Worm (Caenorhabditis elegans): ENCODE measurements around the gene srd-9.

DNA sequence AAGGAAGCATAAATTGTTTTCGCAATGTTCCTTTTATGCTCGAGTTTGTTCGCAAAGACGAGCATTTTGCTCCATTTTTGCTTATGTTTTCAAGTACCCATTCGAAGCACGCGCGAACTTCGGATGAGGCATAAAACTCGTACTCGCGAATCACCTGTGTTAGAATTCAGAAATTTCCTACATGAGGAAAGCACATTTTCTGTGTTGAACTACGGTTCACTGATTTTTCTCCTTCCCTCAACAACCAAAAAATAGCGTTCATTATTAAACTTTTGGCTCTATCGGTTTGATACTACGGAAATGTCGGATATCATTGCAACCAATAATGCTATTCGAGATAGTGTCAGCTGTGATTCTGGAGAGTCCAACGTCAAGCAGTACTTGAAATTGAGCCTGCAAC, 17.0 kb upstream of the srd-9 start, which contains the start of gene srg-28:
- TF ChIP-seq pha-4 (tag; optimal IDR thresholded peaks at IDR 0.05), result no peak
- TF ChIP-seq ztf-25 (GFP tag; IDR thresholded peaks at IDR 0.05), result no peak
- TF ChIP-seq dpff-1 (tag; optimal IDR thresholded peaks at IDR 0.05), result no peak

All from whole organism, young adult.